Worm (Caenorhabditis elegans): Measurements from ENCODE around the gene unc-42.

- TF ChIP-seq pha-2 (tag; optimal IDR thresholded peaks at IDR 0.05): peak; percentile 73
- peak; percentile 52 for TF ChIP-seq sox-4 (tag; optimal IDR thresholded peaks at IDR 0.05)
- peak; percentile 94 for TF ChIP-seq F13H6.1 (tag; optimal IDR thresholded peaks at IDR 0.05)
- peak; percentile 56 for TF ChIP-seq che-1 (tag; optimal IDR thresholded peaks at IDR 0.05)
- peak; percentile 91 for TF ChIP-seq hlh-30 (tag; optimal IDR thresholded peaks at IDR 0.05; ENCODE audit: insufficient read depth)
Measured at ce11 chrV:9730743-9731706, 38.2 kb downstream of the unc-42 start.
